Worm (Caenorhabditis elegans) whole organism, L2 larva: ENCODE results near the gene F54H5.3.

Source experiments
- C34F6.9 ChIP-seq: fragments of 150-350 bp; optimal IDR thresholded peaks from 2 replicates; lab custom pipeline; 2014; ENCODE audit warnings: missing biosample characterization, missing genetic modification characterization
- F13H6.1 ChIP-seq: sonication (generic microtip); optimal IDR thresholded peaks from 2 replicates; lab custom pipeline; 2016; ENCODE audit warnings: missing genetic modification characterization, missing compliant biosample characterization
- Y55F3AM.14 ChIP-seq: fragments of 200-800 bp; sonication (Bioruptor generic); optimal IDR thresholded peaks from 2 replicates; lab custom pipeline; 2018; ENCODE audit warnings: mild to moderate bottlenecking, missing genetic modification characterization, missing compliant biosample characterization
- ZK546.5 ChIP-seq: sonication (generic microtip); optimal IDR thresholded peaks from 2 replicates; lab custom pipeline; 2017; ENCODE audit warnings: missing biosample characterization, missing genetic modification characterization
- alr-1 ChIP-seq: fragments of 150-350 bp; optimal IDR thresholded peaks from 2 replicates; lab custom pipeline; 2014; ENCODE audit warnings: missing biosample characterization, missing genetic modification characterization
- aly-2 ChIP-seq: fragments of 150-350 bp; optimal IDR thresholded peaks from 2 replicates; lab custom pipeline; 2014; ENCODE audit warnings: missing biosample characterization, missing genetic modification characterization
- ama-1 ChIP-seq: fragments of 150-350 bp; optimal IDR thresholded peaks from 2 replicates; lab custom pipeline; 2018; ENCODE audit warnings: inconsistent platforms
- blmp-1 ChIP-seq: sonication (generic microtip); optimal IDR thresholded peaks from 2 replicates; lab custom pipeline; 2017; ENCODE audit warnings: missing genetic modification characterization, mild to moderate bottlenecking, missing compliant biosample characterization, antibody characterized with exemption, moderate library complexity; ENCODE audit not compliant: insufficient read depth
- ceh-16 ChIP-seq: fragments of 150-350 bp; optimal IDR thresholded peaks from 2 replicates; lab custom pipeline; 2014; ENCODE audit warnings: missing biosample characterization, missing genetic modification characterization
- ceh-82 ChIP-seq: fragments of 150-350 bp; optimal IDR thresholded peaks from 2 replicates; lab custom pipeline; 2014; ENCODE audit warnings: missing biosample characterization, missing genetic modification characterization
- crh-2 ChIP-seq: sonication (generic microtip); optimal IDR thresholded peaks from 2 replicates; lab custom pipeline; 2017; ENCODE audit warnings: missing biosample characterization, missing genetic modification characterization
- dmd-4 ChIP-seq: sonication (generic microtip); optimal IDR thresholded peaks from 2 replicates; lab custom pipeline; 2017; ENCODE audit warnings: missing biosample characterization, missing genetic modification characterization
- egl-27 ChIP-seq: sonication (generic microtip); optimal IDR thresholded peaks from 3 replicates; lab custom pipeline; 2017; ENCODE audit warnings: missing biosample characterization, missing genetic modification reagents, missing genetic modification characterization
- elt-1 ChIP-seq: fragments of 150-350 bp; optimal IDR thresholded peaks from 2 replicates; lab custom pipeline; 2014; ENCODE audit warnings: missing biosample characterization, missing genetic modification characterization
- elt-3 ChIP-seq: sonication (generic microtip); optimal IDR thresholded peaks from 2 replicates; lab custom pipeline; 2017; ENCODE audit warnings: missing biosample characterization, missing genetic modification characterization
- fos-1 ChIP-seq: fragments of 150-350 bp; optimal IDR thresholded peaks from 2 replicates; lab custom pipeline; 2014; ENCODE audit warnings: missing biosample characterization, missing genetic modification characterization
- gmeb-1 ChIP-seq: fragments of 150-350 bp; optimal IDR thresholded peaks from 2 replicates; lab custom pipeline; 2014; ENCODE audit warnings: missing biosample characterization, missing genetic modification characterization
- lin-13 ChIP-seq: fragments of 150-350 bp; optimal IDR thresholded peaks from 2 replicates; lab custom pipeline; 2014; ENCODE audit warnings: missing biosample characterization, missing genetic modification reagents, missing genetic modification characterization
- lin-39 ChIP-seq: fragments of 150-350 bp; optimal IDR thresholded peaks from 2 replicates; lab custom pipeline; 2014; ENCODE audit warnings: missing biosample characterization, missing genetic modification reagents, missing genetic modification characterization
- lsy-2 ChIP-seq, 2 experiments: fragments of 150-350 bp in 1 of 2; sonication (generic microtip) in 1 of 2; optimal IDR thresholded peaks; 2 replicates each; lab custom pipeline; 2014 to 2017; ENCODE audit warnings: missing biosample characterization in 2 of 2, missing genetic modification characterization in 2 of 2
- nhr-10 ChIP-seq: sonication (generic microtip); optimal IDR thresholded peaks from 2 replicates; lab custom pipeline; 2017; ENCODE audit warnings: missing biosample characterization, missing genetic modification characterization
- nhr-11 ChIP-seq: fragments of 150-350 bp; optimal IDR thresholded peaks from 2 replicates; lab custom pipeline; 2014; ENCODE audit warnings: missing biosample characterization, missing genetic modification characterization
- nhr-23 ChIP-seq: fragments of 150-350 bp; optimal IDR thresholded peaks from 2 replicates; lab custom pipeline; 2014; ENCODE audit warnings: missing biosample characterization, missing genetic modification reagents, missing genetic modification characterization
- nhr-237 ChIP-seq: fragments of 150-350 bp; optimal IDR thresholded peaks from 2 replicates; lab custom pipeline; 2014; ENCODE audit warnings: missing biosample characterization, missing genetic modification characterization
- nhr-77 ChIP-seq: fragments of 150-350 bp; optimal IDR thresholded peaks from 2 replicates; lab custom pipeline; 2014; ENCODE audit warnings: missing biosample characterization, missing genetic modification characterization
- peb-1 ChIP-seq: fragments of 150-350 bp; optimal IDR thresholded peaks from 2 replicates; lab custom pipeline; 2014; ENCODE audit warnings: missing biosample characterization, missing genetic modification characterization
- sem-4 ChIP-seq: fragments of 150-350 bp; optimal IDR thresholded peaks from 2 replicates; lab custom pipeline; 2014; ENCODE audit warnings: missing biosample characterization, missing genetic modification reagents, missing genetic modification characterization
- skn-1 ChIP-seq: sonication (generic microtip); optimal IDR thresholded peaks from 2 replicates; lab custom pipeline; 2017; ENCODE audit warnings: missing biosample characterization, missing genetic modification characterization
- sma-3 ChIP-seq: sonication (generic microtip); optimal IDR thresholded peaks from 2 replicates; lab custom pipeline; 2016; ENCODE audit warnings: missing genetic modification reagents, missing genetic modification characterization, missing compliant biosample characterization
- sma-9 ChIP-seq, 2 experiments: fragments of 150-350 bp in 1 of 2; sonication (generic microtip) in 1 of 2; optimal IDR thresholded peaks; 2 replicates each; lab custom pipeline; 2014 to 2016; ENCODE audit warnings: missing genetic modification characterization in 2 of 2, mild to moderate bottlenecking in 1 of 2, missing biosample characterization in 1 of 2, missing compliant biosample characterization in 1 of 2, missing genetic modification reagents in 1 of 2, moderate library complexity in 1 of 2
- unc-39 ChIP-seq: fragments of 150-350 bp; optimal IDR thresholded peaks from 2 replicates; lab custom pipeline; 2014; ENCODE audit warnings: missing biosample characterization, missing genetic modification characterization
- unc-55 ChIP-seq: fragments of 150-350 bp; sonication (generic microtip); optimal IDR thresholded peaks from 3 replicates; lab custom pipeline; 2014; ENCODE audit warnings: missing biosample characterization, missing genetic modification reagents, missing genetic modification characterization
- unc-62 ChIP-seq: fragments of 150-350 bp; optimal IDR thresholded peaks from 2 replicates; lab custom pipeline; 2014; ENCODE audit warnings: missing biosample characterization, missing genetic modification reagents, missing genetic modification characterization
- zag-1 ChIP-seq: fragments of 150-350 bp; optimal IDR thresholded peaks from 2 replicates; lab custom pipeline; 2014; ENCODE audit warnings: missing biosample characterization, missing genetic modification characterization
- ztf-1 ChIP-seq: fragments of 200-800 bp; sonication (Bioruptor generic); conservative IDR thresholded peaks from 2 replicates; pipeline ENCODE4 v1.3.6; 2022; ENCODE audit warnings: missing genetic modification characterization, missing compliant biosample characterization
- ztf-11 ChIP-seq: sonication (generic microtip); optimal IDR thresholded peaks from 2 replicates; lab custom pipeline; 2017; ENCODE audit warnings: missing biosample characterization, missing genetic modification characterization
- ztf-4 ChIP-seq: fragments of 150-350 bp; optimal IDR thresholded peaks from 2 replicates; lab custom pipeline; 2014; ENCODE audit warnings: missing biosample characterization, missing genetic modification characterization

Gene F54H5.3

ce11 chrII:6642180-6642579, 20.2 kb downstream of the F54H5.3 start:
- TF ChIP-seq ama-1 (lab: Kevin White, UChicago), result no peak
- TF ChIP-seq, all 48 proteins: peak for 0

ce11 chrII:6642651-6643167, 20.7 kb downstream of the F54H5.3 start, which contains the start of gene T19D12.6:
T19D12.6 (minus strand) TSS chrII:6643117.
- TF ChIP-seq ztf-4, result no peak
- TF ChIP-seq lin-39, result no peak
- no peak for TF ChIP-seq sem-4 (tag; lab: Kevin White, UChicago)
- TF ChIP-seq crh-2 (tag; lab: Kevin White, UChicago), result no peak
- TF ChIP-seq alr-1 (tag; lab: Kevin White, UChicago), result no peak
- no peak for TF ChIP-seq ZK546.5 (tag; lab: Kevin White, UChicago)
- no peak for TF ChIP-seq nhr-77 (tag; lab: Kevin White, UChicago)
- no peak for TF ChIP-seq ztf-11 (tag; lab: Kevin White, UChicago)
- no peak for TF ChIP-seq elt-1 (tag; lab: Kevin White, UChicago)
- no peak for TF ChIP-seq egl-27 (tag; lab: Kevin White, UChicago)
- TF ChIP-seq F13H6.1 (tag; lab: Kevin White, UChicago), result no peak
- no peak for TF ChIP-seq zag-1 (tag; lab: Kevin White, UChicago)
- TF ChIP-seq skn-1 (tag; lab: Kevin White, UChicago), result no peak
- no peak for TF ChIP-seq Y55F3AM.14 (GFP tag; lab: Kevin White, UChicago)
- TF ChIP-seq elt-3 (tag; lab: Kevin White, UChicago), result no peak
- TF ChIP-seq lin-13 (GFP tag; lab: Kevin White, UChicago), result no peak
- TF ChIP-seq aly-2 (tag; lab: Kevin White, UChicago), result no peak

ce11 chrII:6646903-6647302, 24.9 kb downstream of the F54H5.3 start:
- no peak for TF ChIP-seq nhr-10 (tag; lab: Kevin White, UChicago)
- TF ChIP-seq unc-39 (tag; lab: Kevin White, UChicago), result no peak
- no peak for TF ChIP-seq peb-1
- no peak for TF ChIP-seq blmp-1
- no peak for TF ChIP-seq ceh-16
- no peak for TF ChIP-seq ztf-11 (tag; lab: Kevin White, UChicago)
- no peak for TF ChIP-seq unc-55 (GFP tag; lab: Kevin White, UChicago)
- TF ChIP-seq nhr-11 (tag; lab: Kevin White, UChicago), result no peak
- TF ChIP-seq aly-2 (tag; lab: Kevin White, UChicago), result no peak
- TF ChIP-seq lsy-2 (tag; optimal IDR thresholded peaks at IDR 0.05; lab: Kevin White, UChicago), result no peak
- TF ChIP-seq elt-3 (tag; lab: Kevin White, UChicago), result no peak
- TF ChIP-seq unc-62, result no peak
- no peak for TF ChIP-seq ZK546.5 (tag; lab: Kevin White, UChicago)

- TF ChIP-seq C34F6.9 (tag; lab: Kevin White, UChicago) (no peak), skn-1 (tag; lab: Kevin White, UChicago) (no peak), dmd-4 (tag; lab: Kevin White, UChicago) (no peak), crh-2 (tag; lab: Kevin White, UChicago) (no peak), gmeb-1 (tag; lab: Kevin White, UChicago) (no peak), ceh-82 (tag; lab: Kevin White, UChicago) (no peak)
Observed at ce11 chrII:6649026-6649425, 27.0 kb downstream of the F54H5.3 start, which contains the start of gene oig-8. oig-8 (minus strand) TSS chrII:6649126.

ce11 chrII:6651719-6652118, 29.7 kb downstream of the F54H5.3 start, which contains the start of gene sra-26:
sra-26 (minus strand) TSS chrII:6651819.
- no peak for TF ChIP-seq sma-9 (GFP tag; optimal IDR thresholded peaks at IDR 0.05; lab: Kevin White, UChicago)
- TF ChIP-seq sma-9 (tag; optimal IDR thresholded peaks at IDR 0.05; lab: Kevin White, UChicago), result no peak
- no peak for TF ChIP-seq sma-3
- no peak for TF ChIP-seq ztf-4
- no peak for TF ChIP-seq sem-4 (tag; lab: Kevin White, UChicago)
- TF ChIP-seq ztf-1 (GFP tag; lab: Robert Waterston, UW), result no peak
- TF ChIP-seq C34F6.9 (tag; lab: Kevin White, UChicago), result no peak
- TF ChIP-seq gmeb-1 (tag; lab: Kevin White, UChicago), result no peak
- no peak for TF ChIP-seq nhr-237 (tag; lab: Kevin White, UChicago)
- no peak for TF ChIP-seq fos-1 (tag; lab: Kevin White, UChicago)
- no peak for TF ChIP-seq elt-1 (tag; lab: Kevin White, UChicago)
- TF ChIP-seq nhr-11 (tag; lab: Kevin White, UChicago), result no peak
- TF ChIP-seq zag-1 (tag; lab: Kevin White, UChicago), result no peak
- TF ChIP-seq lin-39, result no peak
- TF ChIP-seq nhr-77 (tag; lab: Kevin White, UChicago), result no peak
- TF ChIP-seq elt-3 (tag; lab: Kevin White, UChicago), result no peak
- TF ChIP-seq ama-1 (lab: Kevin White, UChicago), result no peak
- TF ChIP-seq nhr-23 (tag; lab: Kevin White, UChicago), result no peak
